Fruit fly (Drosophila melanogaster): ENCODE data around the gene Rilpl.

dm6 chrX:1407683-1408082 is 14.8 kb downstream of the Rilpl start:
- no peak for TF ChIP-seq CG17806 (tag; optimal IDR thresholded peaks at IDR 0.05)
- TF ChIP-seq fd96Ca (GFP tag; IDR thresholded peaks at IDR 0.05): no peak
- no peak for TF ChIP-seq CG32121 (GFP tag; IDR thresholded peaks at IDR 0.05)
- TF ChIP-seq EcR (GFP tag; optimal IDR thresholded peaks at IDR 0.05): no peak
- no peak for TF ChIP-seq CG8301 (tag; optimal IDR thresholded peaks at IDR 0.05)

Data from whole organism, pupa.